Fruit fly (Drosophila melanogaster): ENCODE measurements around the gene t.

t gene

dm6 chrX:9201080-9201479 is 22.0 kb downstream of the t start:
- TF ChIP-seq psq (optimal IDR thresholded peaks at IDR 0.05) = no peak

- TF ChIP-seq insv (optimal IDR thresholded peaks at IDR 0.05) (no peak), Sin3A (optimal IDR thresholded peaks at IDR 0.05) (no peak), psq (optimal IDR thresholded peaks at IDR 0.05) (no peak), ttk (optimal IDR thresholded peaks at IDR 0.05) (no peak), h (optimal IDR thresholded peaks at IDR 0.05) (no peak)
Observed at dm6 chrX:9200234-9200633, 22.8 kb downstream of the t start.

dm6 chrX:9196362-9196761 is 26.7 kb downstream of the t start, which contains the start of gene CG12118:
Gene CG12118 (minus strand): TSS chrX:9196414.
- no peak for TF ChIP-seq insv (optimal IDR thresholded peaks at IDR 0.05)
- TF ChIP-seq psq (optimal IDR thresholded peaks at IDR 0.05) = no peak
- TF ChIP-seq Myc (optimal IDR thresholded peaks at IDR 0.05) = no peak
- TF ChIP-seq ttk (optimal IDR thresholded peaks at IDR 0.05) = no peak
- no peak for TF ChIP-seq h (optimal IDR thresholded peaks at IDR 0.05)

dm6 chrX:9195311-9195710 is 27.7 kb downstream of the t start:
- no peak for TF ChIP-seq h (optimal IDR thresholded peaks at IDR 0.05)

dm6 chrX:9193604-9194003 is 29.5 kb downstream of the t start, which contains the start of gene CG12106:
Gene CG12106 (plus strand): TSS chrX:9193898.
- TF ChIP-seq Sin3A (optimal IDR thresholded peaks at IDR 0.05) (no peak), ttk (optimal IDR thresholded peaks at IDR 0.05) (no peak), insv (optimal IDR thresholded peaks at IDR 0.05) (no peak), Myc (optimal IDR thresholded peaks at IDR 0.05) (no peak), h (optimal IDR thresholded peaks at IDR 0.05) (no peak), psq (optimal IDR thresholded peaks at IDR 0.05) (no peak)

- TF ChIP-seq Myc (optimal IDR thresholded peaks at IDR 0.05) (no peak), ttk (optimal IDR thresholded peaks at IDR 0.05) (no peak), insv (optimal IDR thresholded peaks at IDR 0.05) (no peak), h (optimal IDR thresholded peaks at IDR 0.05) (no peak), Sin3A (optimal IDR thresholded peaks at IDR 0.05) (no peak), psq (optimal IDR thresholded peaks at IDR 0.05) (no peak)
Observed at dm6 chrX:9192429-9192828, 30.6 kb downstream of the t start, which contains the start of gene CG12056. Gene CG12056 (plus strand): TSS chrX:9192669.

dm6 chrX:9191357-9191756 is 31.7 kb downstream of the t start, which contains the start of gene CG12057:
Gene CG12057 (plus strand): TSS chrX:9191657.
- TF ChIP-seq psq (optimal IDR thresholded peaks at IDR 0.05) (no peak), ttk (optimal IDR thresholded peaks at IDR 0.05) (no peak), Myc (optimal IDR thresholded peaks at IDR 0.05) (no peak), Sin3A (optimal IDR thresholded peaks at IDR 0.05) (no peak), h (optimal IDR thresholded peaks at IDR 0.05) (no peak), insv (optimal IDR thresholded peaks at IDR 0.05) (no peak)

dm6 chrX:9190555-9191184 is 32.4 kb downstream of the t start, which contains the start of gene CG12115:
Gene CG12115 (minus strand): TSS chrX:9190605.
- no peak for TF ChIP-seq psq (optimal IDR thresholded peaks at IDR 0.05)
- no peak for TF ChIP-seq h (optimal IDR thresholded peaks at IDR 0.05)
- TF ChIP-seq Sin3A (optimal IDR thresholded peaks at IDR 0.05) = no peak
- TF ChIP-seq ttk (optimal IDR thresholded peaks at IDR 0.05) = no peak
- no peak for TF ChIP-seq Myc (optimal IDR thresholded peaks at IDR 0.05)
- TF ChIP-seq insv (optimal IDR thresholded peaks at IDR 0.05) = no peak

- no peak for TF ChIP-seq Sin3A (optimal IDR thresholded peaks at IDR 0.05)
- TF ChIP-seq insv (optimal IDR thresholded peaks at IDR 0.05) = no peak
- no peak for TF ChIP-seq psq (optimal IDR thresholded peaks at IDR 0.05)
- TF ChIP-seq h (optimal IDR thresholded peaks at IDR 0.05) = no peak
- no peak for TF ChIP-seq ttk (optimal IDR thresholded peaks at IDR 0.05)
- TF ChIP-seq Myc (optimal IDR thresholded peaks at IDR 0.05) = no peak
Observed at dm6 chrX:9187429-9187828, 35.6 kb downstream of the t start.

dm6 chrX:9168273-9168672 is 54.8 kb downstream of the t start:
- TF ChIP-seq Sin3A (optimal IDR thresholded peaks at IDR 0.05) = no peak
- no peak for TF ChIP-seq ttk (optimal IDR thresholded peaks at IDR 0.05)
- TF ChIP-seq h (optimal IDR thresholded peaks at IDR 0.05) = no peak
- no peak for TF ChIP-seq insv (optimal IDR thresholded peaks at IDR 0.05)
- TF ChIP-seq Myc (optimal IDR thresholded peaks at IDR 0.05) = no peak
- no peak for TF ChIP-seq psq (optimal IDR thresholded peaks at IDR 0.05)

Measured in Kc167 (cell line).